Fruit fly (Drosophila melanogaster) whole organism, embryonic: ENCODE measurements around the gene CG14696.
A peak's percentile ranks its signal among the peaks of the same experiment; 100 is the strongest.

Source experiments
- Abd-B ChIP-seq: fragments of 200-800 bp; sonication (Bioruptor generic); optimal IDR thresholded peaks from 2 replicates; lab custom pipeline; 2018; ENCODE audit warnings: missing biosample characterization, mild to moderate bottlenecking, missing genetic modification characterization, moderate library complexity
- Atf3 ChIP-seq: fragments of 200-800 bp; sonication (Bioruptor generic); optimal IDR thresholded peaks from 3 replicates; lab custom pipeline; 2016; ENCODE audit warnings: missing biosample characterization, missing genetic modification characterization
- C15 ChIP-seq: fragments of 200-800 bp; sonication (Bioruptor generic); IDR thresholded peaks from 3 replicates; pipeline ENCODE4 v1.3.6; 2022; ENCODE audit warnings: missing biosample characterization, missing genetic modification characterization
- CG11723 ChIP-seq: fragments of 200-800 bp; sonication (Bioruptor generic); optimal IDR thresholded peaks from 2 replicates; lab custom pipeline; 2017; ENCODE audit warnings: missing biosample characterization, mild to moderate bottlenecking, missing genetic modification characterization
- CG12104 ChIP-seq: fragments of 200-800 bp; sonication (Bioruptor generic); optimal IDR thresholded peaks from 3 replicates; lab custom pipeline; 2016; ENCODE audit warnings: missing biosample characterization, missing genetic modification characterization
- CG12219 ChIP-seq: fragments of 200-800 bp; sonication (Bioruptor generic); optimal IDR thresholded peaks from 3 replicates; lab custom pipeline; 2018; ENCODE audit warnings: missing biosample characterization, mild to moderate bottlenecking, missing genetic modification characterization
- CG13296 ChIP-seq: fragments of 200-800 bp; sonication (Bioruptor generic); optimal IDR thresholded peaks from 3 replicates; lab custom pipeline; 2018; ENCODE audit warnings: missing biosample characterization, mild to moderate bottlenecking, missing genetic modification characterization
- CG13624 ChIP-seq: fragments of 200-800 bp; sonication (Bioruptor generic); optimal IDR thresholded peaks from 2 replicates; lab custom pipeline; 2016; ENCODE audit warnings: missing biosample characterization, missing genetic modification characterization
- CG17802 ChIP-seq: fragments of 200-800 bp; sonication (Bioruptor generic); optimal IDR thresholded peaks from 2 replicates; lab custom pipeline; 2018; ENCODE audit warnings: missing biosample characterization, mild to moderate bottlenecking, missing genetic modification characterization, moderate library complexity
- CG30431 ChIP-seq: fragments of 200-800 bp; sonication (Bioruptor generic); optimal IDR thresholded peaks from 2 replicates; lab custom pipeline; 2017; ENCODE audit warnings: missing biosample characterization, missing genetic modification characterization
- CG31365 ChIP-seq: fragments of 200-800 bp; sonication (Bioruptor generic); optimal IDR thresholded peaks from 2 replicates; lab custom pipeline; 2018; ENCODE audit warnings: missing biosample characterization, mild to moderate bottlenecking, missing genetic modification characterization
- CG31388 ChIP-seq: fragments of 200-800 bp; sonication (Bioruptor generic); optimal IDR thresholded peaks from 2 replicates; lab custom pipeline; 2016; ENCODE audit warnings: missing biosample characterization, missing genetic modification characterization
- CG33213 ChIP-seq: fragments of 200-800 bp; sonication (Bioruptor generic); optimal IDR thresholded peaks from 3 replicates; lab custom pipeline; 2016; ENCODE audit warnings: missing biosample characterization, missing genetic modification characterization
- CG34376 ChIP-seq: fragments of 200-800 bp; sonication (Bioruptor generic); optimal IDR thresholded peaks from 2 replicates; lab custom pipeline; 2018; ENCODE audit warnings: missing biosample characterization, mild to moderate bottlenecking, missing genetic modification characterization
- CG34422 ChIP-seq: fragments of 200-800 bp; sonication (Bioruptor generic); IDR thresholded peaks from 3 replicates; pipeline ENCODE4 v1.3.6; 2022; ENCODE audit warnings: missing biosample characterization, missing genetic modification characterization
- CG3726 ChIP-seq: fragments of 200-800 bp; sonication (Bioruptor generic); IDR thresholded peaks from 3 replicates; pipeline ENCODE4, ENCODE4 v1.3.6; 2022; ENCODE audit warnings: missing biosample characterization, missing genetic modification characterization
- CG4424 ChIP-seq: fragments of 200-800 bp; sonication (Bioruptor generic); optimal IDR thresholded peaks from 3 replicates; lab custom pipeline; 2016; ENCODE audit warnings: missing biosample characterization, missing genetic modification characterization
- CG4730 ChIP-seq: fragments of 200-800 bp; sonication (Bioruptor generic); IDR thresholded peaks from 2 replicates; pipeline ENCODE4 v1.3.6; 2022; ENCODE audit warnings: missing biosample characterization, missing genetic modification characterization
- CG4854 ChIP-seq: fragments of 200-800 bp; sonication (Bioruptor generic); optimal IDR thresholded peaks from 2 replicates; lab custom pipeline; 2016; ENCODE audit warnings: missing biosample characterization, missing genetic modification characterization, inconsistent platforms
- CG7357 ChIP-seq: fragments of 200-800 bp; sonication (Bioruptor generic); IDR thresholded peaks from 3 replicates; pipeline ENCODE4 v1.3.6; 2022; ENCODE audit warnings: missing biosample characterization, missing genetic modification characterization
- CG8924 ChIP-seq: fragments of 200-800 bp; optimal IDR thresholded peaks from 3 replicates; lab custom pipeline; 2019; ENCODE audit warnings: missing biosample characterization, mild to moderate bottlenecking, missing genetic modification characterization, moderate library complexity
- CG9797 ChIP-seq: fragments of 200-800 bp; sonication (Bioruptor generic); optimal IDR thresholded peaks from 3 replicates; lab custom pipeline; 2018; ENCODE audit warnings: missing biosample characterization, mild to moderate bottlenecking, missing genetic modification characterization
- CG9932 ChIP-seq: fragments of 200-800 bp; sonication (Bioruptor generic); IDR thresholded peaks from 2 replicates; pipeline ENCODE4 v1.3.6; 2022; ENCODE audit warnings: missing biosample characterization, missing genetic modification characterization
- Camta ChIP-seq: fragments of 200-800 bp; sonication (Bioruptor generic); optimal IDR thresholded peaks from 2 replicates; lab custom pipeline; 2016; ENCODE audit warnings: missing biosample characterization, missing genetic modification characterization
- Dad ChIP-seq: fragments of 200-800 bp; sonication (Bioruptor generic); optimal IDR thresholded peaks from 3 replicates; lab custom pipeline; 2016; ENCODE audit warnings: missing biosample characterization, missing genetic modification characterization
- Dref ChIP-seq: fragments of 200-800 bp; sonication (Bioruptor generic); IDR thresholded peaks from 2 replicates; pipeline ENCODE4 v1.3.6; 2022; ENCODE audit warnings: missing biosample characterization, missing genetic modification characterization
- Eip74EF ChIP-seq, 2 experiments: fragments of 200-800 bp in 1 of 2; fragments of >200 bp in 1 of 2; sonication (Bioruptor generic) in 1 of 2; optimal IDR thresholded peaks; 2 replicates each; lab custom pipeline; 2017 to 2019; ENCODE audit warnings: missing biosample characterization in 2 of 2, missing genetic modification characterization in 2 of 2, mild to moderate bottlenecking in 1 of 2, moderate library complexity in 1 of 2
- H2.0 ChIP-seq: fragments of 200-800 bp; sonication (Bioruptor generic); IDR thresholded peaks from 2 replicates; pipeline ENCODE4 v1.3.6; 2022; ENCODE audit warnings: missing biosample characterization, missing genetic modification characterization
- Hmx ChIP-seq: fragments of 200-800 bp; sonication (Bioruptor generic); optimal IDR thresholded peaks from 2 replicates; lab custom pipeline; 2016; ENCODE audit warnings: missing biosample characterization, missing genetic modification characterization
- NfI ChIP-seq: fragments of 200-800 bp; sonication (Bioruptor generic); optimal IDR thresholded peaks from 3 replicates; lab custom pipeline; 2018; ENCODE audit warnings: missing biosample characterization, mild to moderate bottlenecking, missing genetic modification characterization, moderate library complexity
- Sin3A ChIP-seq: fragments of >200 bp; optimal IDR thresholded peaks from 2 replicates; lab custom pipeline; 2018
- Stat92E ChIP-seq, 3 experiments: fragments of >200 bp in 2 of 3; fragments of 200-800 bp in 1 of 3; sonication (Bioruptor generic) in 1 of 3; optimal IDR thresholded peaks; 2 replicates each; lab custom pipeline; 2017 to 2019; ENCODE audit warnings: missing biosample characterization in 3 of 3, missing genetic modification characterization in 3 of 3, mild to moderate bottlenecking in 1 of 3, moderate library complexity in 1 of 3
- ash1 ChIP-seq: fragments of 200-800 bp; sonication (Bioruptor generic); optimal IDR thresholded peaks from 2 replicates; lab custom pipeline; 2018; ENCODE audit warnings: missing biosample characterization, mild to moderate bottlenecking, missing genetic modification characterization
- ato ChIP-seq: fragments of 200-800 bp; sonication (Bioruptor generic); IDR thresholded peaks from 2 replicates; pipeline ENCODE4 v1.3.6; 2022; ENCODE audit warnings: missing biosample characterization, missing genetic modification characterization; ENCODE audit not compliant: partially characterized antibody
- bigmax ChIP-seq: fragments of 200-800 bp; sonication (Bioruptor generic); optimal IDR thresholded peaks from 2 replicates; lab custom pipeline; 2018; ENCODE audit warnings: missing biosample characterization, mild to moderate bottlenecking, missing genetic modification characterization
- br ChIP-seq: fragments of >200 bp; optimal IDR thresholded peaks from 2 replicates; lab custom pipeline; 2017
- btn ChIP-seq: fragments of 200-800 bp; sonication (Bioruptor generic); optimal IDR thresholded peaks from 2 replicates; lab custom pipeline; 2016; ENCODE audit warnings: missing biosample characterization, missing genetic modification characterization
- emc ChIP-seq: fragments of 200-800 bp; sonication (Bioruptor generic); optimal IDR thresholded peaks from 2 replicates; lab custom pipeline; 2016; ENCODE audit warnings: missing biosample characterization, missing genetic modification characterization
- fu2 ChIP-seq: fragments of 200-800 bp; sonication (Bioruptor generic); optimal IDR thresholded peaks from 2 replicates; lab custom pipeline; 2016; ENCODE audit warnings: missing biosample characterization, missing genetic modification characterization
- gro ChIP-seq: fragments of 200-800 bp; sonication (Bioruptor generic); optimal IDR thresholded peaks from 2 replicates; lab custom pipeline; 2016; ENCODE audit warnings: missing biosample characterization, missing genetic modification characterization
- lmd ChIP-seq: fragments of 200-800 bp; sonication (Bioruptor generic); IDR thresholded peaks from 2 replicates; pipeline ENCODE4 v1.3.6; 2022; ENCODE audit warnings: missing biosample characterization, missing genetic modification characterization
- mld ChIP-seq: fragments of 200-800 bp; sonication (Bioruptor generic); IDR thresholded peaks from 3 replicates; pipeline ENCODE4 v1.3.6; 2022; ENCODE audit warnings: missing biosample characterization, missing genetic modification characterization; ENCODE audit not compliant: partially characterized antibody
- sc ChIP-seq, 3 experiments: fragments of >200 bp in 2 of 3; fragments of 200-800 bp in 1 of 3; sonication (Bioruptor generic) in 1 of 3; optimal IDR thresholded peaks; 2 replicates in 2 of 3; 3 replicates in 1 of 3; lab custom pipeline; 2017; ENCODE audit warnings: mild to moderate bottlenecking in 1 of 3, missing biosample characterization in 1 of 3, missing genetic modification characterization in 1 of 3, missing genetic modification reagents in 1 of 3
- sens-2 ChIP-seq: fragments of 200-800 bp; sonication (Bioruptor generic); IDR thresholded peaks from 2 replicates; pipeline ENCODE4 v1.3.6; 2022; ENCODE audit warnings: missing biosample characterization, missing genetic modification characterization
- slp2 ChIP-seq: fragments of 200-800 bp; sonication (Bioruptor generic); optimal IDR thresholded peaks from 2 replicates; lab custom pipeline; 2016; ENCODE audit warnings: missing biosample characterization, missing genetic modification characterization
- so ChIP-seq: fragments of 200-800 bp; sonication (Bioruptor generic); IDR thresholded peaks from 3 replicates; pipeline ENCODE4 v1.3.6; 2022; ENCODE audit warnings: missing biosample characterization, missing genetic modification characterization
- toy ChIP-seq: fragments of 200-800 bp; sonication (Bioruptor generic); IDR thresholded peaks from 2 replicates; pipeline ENCODE4 v1.3.6; 2022; ENCODE audit warnings: missing biosample characterization, missing genetic modification characterization
- vnd ChIP-seq: fragments of 200-800 bp; sonication (Bioruptor generic); IDR thresholded peaks from 3 replicates; pipeline ENCODE4 v1.3.6; 2022; ENCODE audit warnings: missing biosample characterization, missing genetic modification characterization; ENCODE audit not compliant: partially characterized antibody
- zen2 ChIP-seq: fragments of 200-800 bp; sonication (Bioruptor generic); IDR thresholded peaks from 3 replicates; pipeline ENCODE4 v1.3.6; 2022; ENCODE audit warnings: missing biosample characterization, missing genetic modification characterization; ENCODE audit not compliant: partially characterized antibody
- zf30C ChIP-seq: fragments of 200-800 bp; sonication (Bioruptor generic); optimal IDR thresholded peaks from 3 replicates; lab custom pipeline; 2018; ENCODE audit warnings: missing biosample characterization, mild to moderate bottlenecking, missing genetic modification characterization

CG14696 gene

dm6 chr3R:10881824-10882559, 2.8 kb downstream of the CG14696 start, which contains the start of gene Tpc1 (continued):
- TF ChIP-seq CG12219 (GFP tag; lab: Kevin White, UChicago) (no peak), Hmx (peak; percentile 9), mld (no peak; the same call in 2 of the 3 replicates), CG4730 (GFP tag; lab: Robert Waterston, UW) (no peak), toy (no peak), Atf3 (GFP tag; lab: Kevin White, UChicago) (peak; percentile 13), CG17802 (no peak), sc (optimal IDR thresholded peaks at IDR 0.05; lab: Kevin White, UChicago) (no peak), sc (GFP tag; optimal IDR thresholded peaks at IDR 0.05; lab: Kevin White, UChicago) (no peak), CG9797 (GFP tag; lab: Kevin White, UChicago) (peak; percentile 26), CG7357 (GFP tag; lab: Robert Waterston, UW) (no peak), CG31388 (GFP tag; lab: Kevin White, UChicago) (no peak), ato (GFP tag; lab: Robert Waterston, UW) (peak; percentile 35), C15 (GFP tag; lab: Robert Waterston, UW) (no peak), Dad (GFP tag; lab: Kevin White, UChicago) (peak; percentile 29), sens-2 (GFP tag; lab: Robert Waterston, UW) (no peak), CG31365 (tag; lab: Kevin White, UChicago) (no peak), zf30C (GFP tag; lab: Kevin White, UChicago) (no peak), CG30431 (no peak), vnd (peak; percentile 79), CG8924 (tag; lab: Kevin White, UChicago) (peak; percentile 10), emc (no peak), CG4854 (GFP tag; lab: Kevin White, UChicago) (peak; percentile 54), H2.0 (GFP tag; lab: Robert Waterston, UW) (0 out of 2 replicates have a peak, but pooled peaks have one; percentile 10), CG12104 (GFP tag; lab: Kevin White, UChicago) (no peak), ash1 (GFP tag; lab: Kevin White, UChicago) (no peak), fu2 (no peak), Eip74EF (GFP tag; optimal IDR thresholded peaks at IDR 0.05; lab: Kevin White, UChicago) (peak in 1 of 2 experiments; percentile 55), Camta (GFP tag; lab: Kevin White, UChicago) (no peak), Stat92E (GFP tag; optimal IDR thresholded peaks at IDR 0.05; lab: Kevin White, UChicago) (peak in 1 of 3 experiments; percentile 54), br (lab: Kevin White, UChicago) (no peak), CG34376 (GFP tag; lab: Kevin White, UChicago) (peak; percentile 51), CG4424 (no peak), so (GFP tag; lab: Robert Waterston, UW) (no peak), btn (GFP tag; lab: Kevin White, UChicago) (no peak), lmd (no peak; the same call in 1 of the 2 replicates), CG9932 (GFP tag; lab: Robert Waterston, UW) (peak; percentile 72), gro (GFP tag; lab: Kevin White, UChicago) (peak; percentile 63), bigmax (GFP tag; lab: Kevin White, UChicago) (no peak), CG13296 (GFP tag; lab: Kevin White, UChicago) (no peak), zen2 (peak; percentile 50; the same call in 1 of the 3 replicates), NfI (GFP tag; lab: Kevin White, UChicago) (peak; percentile 28), CG34422 (GFP tag; lab: Robert Waterston, UW) (peak; percentile 37; the same call in 1 of the 3 replicates), Abd-B (peak; percentile 48), Dref (GFP tag; lab: Robert Waterston, UW) (peak; percentile 62), CG33213 (GFP tag; lab: Kevin White, UChicago) (peak; percentile 28), CG13624 (peak; percentile 81), CG3726 (no peak), Sin3A (lab: Kevin White, UChicago) (peak; percentile 79), slp2 (GFP tag; lab: Kevin White, UChicago) (no peak), CG11723 (GFP tag; lab: Kevin White, UChicago) (no peak)
